Fruit fly (Drosophila melanogaster) whole organism, embryonic: ENCODE data around the gene Jon99Fii.

Experiments used
- Atf3 ChIP-seq: fragments of 200-800 bp; sonication (Bioruptor generic); optimal IDR thresholded peaks from 3 replicates; lab custom pipeline; 2016; ENCODE audit warnings: missing biosample characterization, missing genetic modification characterization
- Awh ChIP-seq: fragments of 200-800 bp; sonication (Bioruptor generic); IDR thresholded peaks from 2 replicates; pipeline ENCODE4, ENCODE4 v1.3.6; 2022; ENCODE audit warnings: missing biosample characterization, missing genetic modification characterization
- B-H2 ChIP-seq: fragments of 200-800 bp; sonication (Bioruptor generic); optimal IDR thresholded peaks from 2 replicates; lab custom pipeline; 2018; ENCODE audit warnings: missing biosample characterization, mild to moderate bottlenecking, missing genetic modification characterization
- CG10274 ChIP-seq: fragments of 200-800 bp; sonication (Bioruptor generic); optimal IDR thresholded peaks from 3 replicates; lab custom pipeline; 2017; ENCODE audit warnings: missing biosample characterization, mild to moderate bottlenecking, missing genetic modification characterization
- CG11247 ChIP-seq: fragments of 200-800 bp; sonication (Bioruptor generic); IDR thresholded peaks from 2 replicates; pipeline ENCODE4 v1.3.6; 2022; ENCODE audit warnings: missing biosample characterization, missing genetic modification characterization
- CG12071 ChIP-seq: fragments of 200-800 bp; sonication (Bioruptor generic); optimal IDR thresholded peaks from 3 replicates; lab custom pipeline; 2018; ENCODE audit warnings: missing biosample characterization, mild to moderate bottlenecking, missing genetic modification characterization
- CG12769 ChIP-seq: fragments of 200-800 bp; sonication (Bioruptor generic); optimal IDR thresholded peaks from 2 replicates; lab custom pipeline; 2019; ENCODE audit warnings: missing biosample characterization, mild to moderate bottlenecking, missing genetic modification characterization, moderate library complexity
- CG12942 ChIP-seq: fragments of 200-800 bp; sonication (Bioruptor generic); optimal IDR thresholded peaks from 3 replicates; lab custom pipeline; 2016; ENCODE audit warnings: missing biosample characterization, missing genetic modification characterization
- CG13287 ChIP-seq: fragments of 200-800 bp; sonication (Bioruptor generic); IDR thresholded peaks from 2 replicates; pipeline ENCODE4 v1.3.6; 2022; ENCODE audit warnings: missing biosample characterization, missing genetic modification characterization; ENCODE audit not compliant: partially characterized antibody
- CG14050 ChIP-seq: fragments of 200-800 bp; sonication (Bioruptor generic); IDR thresholded peaks from 3 replicates; pipeline ENCODE4 v1.3.6; 2022; ENCODE audit warnings: missing biosample characterization, missing genetic modification characterization
- CG2678 ChIP-seq: fragments of 200-800 bp; sonication (Bioruptor generic); optimal IDR thresholded peaks from 3 replicates; lab custom pipeline; 2019; ENCODE audit warnings: missing biosample characterization, mild to moderate bottlenecking, missing genetic modification characterization, moderate library complexity
- CG32532 ChIP-seq: fragments of 200-800 bp; sonication (Bioruptor generic); IDR thresholded peaks from 2 replicates; pipeline ENCODE4 v1.3.6; 2022; ENCODE audit warnings: missing biosample characterization, missing genetic modification characterization
- CG32772 ChIP-seq: fragments of 200-800 bp; sonication (Bioruptor generic); IDR thresholded peaks from 2 replicates; pipeline ENCODE4 v1.3.6; 2022; ENCODE audit warnings: missing biosample characterization, missing genetic modification characterization
- CG3847 ChIP-seq: fragments of 200-800 bp; sonication (Bioruptor generic); IDR thresholded peaks from 2 replicates; pipeline ENCODE4 v1.3.6; 2022; ENCODE audit warnings: missing biosample characterization, missing genetic modification characterization
- CG4424 ChIP-seq: fragments of 200-800 bp; sonication (Bioruptor generic); optimal IDR thresholded peaks from 3 replicates; lab custom pipeline; 2016; ENCODE audit warnings: missing biosample characterization, missing genetic modification characterization
- CG4617 ChIP-seq: fragments of 200-800 bp; sonication (Bioruptor generic); optimal IDR thresholded peaks from 3 replicates; lab custom pipeline; 2016; ENCODE audit warnings: missing biosample characterization, missing genetic modification characterization, borderline replicate concordance
- CG4707 ChIP-seq: fragments of 200-800 bp; sonication (Bioruptor generic); optimal IDR thresholded peaks from 2 replicates; lab custom pipeline; 2018; ENCODE audit warnings: missing biosample characterization, mild to moderate bottlenecking, missing genetic modification characterization, moderate library complexity
- CG4820 ChIP-seq: fragments of 200-800 bp; sonication (Bioruptor generic); optimal IDR thresholded peaks from 3 replicates; lab custom pipeline; 2016; ENCODE audit warnings: missing biosample characterization, missing genetic modification characterization
- CG7987 ChIP-seq: fragments of 200-800 bp; sonication (Bioruptor generic); optimal IDR thresholded peaks from 2 replicates; lab custom pipeline; 2018; ENCODE audit warnings: missing biosample characterization, mild to moderate bottlenecking, missing genetic modification characterization, moderate library complexity
- CTCF ChIP-seq: fragments of 200-800 bp; sonication (Bioruptor generic); optimal IDR thresholded peaks from 2 replicates; lab custom pipeline; 2017; ENCODE audit warnings: missing biosample characterization, mild to moderate bottlenecking, missing genetic modification characterization, moderate library complexity
- CkIIα-i1 ChIP-seq: fragments of 200-800 bp; sonication (Bioruptor generic); IDR thresholded peaks from 2 replicates; pipeline ENCODE4 v1.3.6; 2022; ENCODE audit warnings: missing biosample characterization, missing genetic modification characterization
- Dek ChIP-seq: fragments of 200-800 bp; sonication (Bioruptor generic); optimal IDR thresholded peaks from 3 replicates; lab custom pipeline; 2019; ENCODE audit warnings: missing biosample characterization, mild to moderate bottlenecking, missing genetic modification characterization, moderate library complexity
- Fer2 ChIP-seq: fragments of 200-800 bp; sonication (Bioruptor generic); optimal IDR thresholded peaks from 2 replicates; lab custom pipeline; 2018; ENCODE audit warnings: missing biosample characterization, mild to moderate bottlenecking, missing genetic modification characterization, moderate library complexity
- Hmr ChIP-seq: fragments of 200-800 bp; sonication (Bioruptor generic); optimal IDR thresholded peaks from 3 replicates; lab custom pipeline; 2017; ENCODE audit warnings: mild to moderate bottlenecking, missing biosample characterization, missing genetic modification reagents, missing genetic modification characterization
- MTF-1 ChIP-seq: fragments of 200-800 bp; sonication (Bioruptor generic); optimal IDR thresholded peaks from 2 replicates; lab custom pipeline; 2018; ENCODE audit warnings: missing biosample characterization, mild to moderate bottlenecking, missing genetic modification characterization, borderline replicate concordance
- Nf-YA ChIP-seq: fragments of 200-800 bp; sonication (Bioruptor generic); IDR thresholded peaks from 2 replicates; pipeline ENCODE4 v1.3.6; 2022; ENCODE audit warnings: missing biosample characterization, missing genetic modification characterization
- Nf-YC ChIP-seq: fragments of 200-800 bp; optimal IDR thresholded peaks from 3 replicates; lab custom pipeline; 2019; ENCODE audit warnings: missing biosample characterization, mild to moderate bottlenecking, missing genetic modification characterization, moderate library complexity
- Pdp1 ChIP-seq, 2 experiments: fragments of 200-800 bp; sonication (Bioruptor generic); optimal IDR thresholded peaks; 3 replicates each; lab custom pipeline; 2016; ENCODE audit warnings: missing biosample characterization in 2 of 2, missing genetic modification characterization in 2 of 2, mild to moderate bottlenecking in 1 of 2, moderate library complexity in 1 of 2
- Poxn ChIP-seq: fragments of 200-800 bp; sonication (Bioruptor generic); IDR thresholded peaks from 2 replicates; pipeline ENCODE4 v1.3.6; 2022; ENCODE audit warnings: missing biosample characterization, missing genetic modification characterization
- Ptx1 ChIP-seq: fragments of 200-800 bp; sonication (Bioruptor generic); IDR thresholded peaks from 2 replicates; pipeline ENCODE4 v1.3.6; 2022; ENCODE audit warnings: missing biosample characterization, missing genetic modification characterization
- Sin3A ChIP-seq: fragments of >200 bp; optimal IDR thresholded peaks from 2 replicates; lab custom pipeline; 2018
- Trl ChIP-seq, 3 experiments: fragments of >200 bp in 2 of 3; fragments of 200-800 bp in 1 of 3; sonication (Bioruptor generic) in 1 of 3; optimal IDR thresholded peaks; 2 replicates in 1 of 3; 3 replicates in 2 of 3; lab custom pipeline; 2016 to 2017; ENCODE audit warnings: missing biosample characterization in 1 of 3, missing genetic modification characterization in 1 of 3
- Vsx1 ChIP-seq: fragments of 200-800 bp; sonication (Bioruptor generic); optimal IDR thresholded peaks from 2 replicates; lab custom pipeline; 2017; ENCODE audit warnings: missing biosample characterization, mild to moderate bottlenecking, missing genetic modification characterization, missing genetic modification reagents
- al ChIP-seq: fragments of 200-800 bp; sonication (Bioruptor generic); IDR thresholded peaks from 2 replicates; pipeline ENCODE4 v1.3.6; 2022; ENCODE audit warnings: missing biosample characterization, missing genetic modification characterization
- chn ChIP-seq: fragments of 200-800 bp; sonication (Bioruptor generic); optimal IDR thresholded peaks from 2 replicates; lab custom pipeline; 2016; ENCODE audit warnings: missing biosample characterization, missing genetic modification characterization
- cwo ChIP-seq: fragments of 200-800 bp; sonication (Bioruptor generic); optimal IDR thresholded peaks from 3 replicates; lab custom pipeline; 2017; ENCODE audit warnings: missing biosample characterization, missing genetic modification characterization, mild to moderate bottlenecking, moderate library complexity, missing genetic modification reagents
- disco-r ChIP-seq: fragments of 200-800 bp; sonication (Bioruptor generic); optimal IDR thresholded peaks from 2 replicates; lab custom pipeline; 2016; ENCODE audit warnings: missing biosample characterization, missing genetic modification characterization
- eve ChIP-seq, 2 experiments: fragments of >200 bp; optimal IDR thresholded peaks; 2 replicates each; lab custom pipeline; 2017; ENCODE audit warnings: missing biosample characterization in 2 of 2, missing genetic modification characterization in 2 of 2
- fd102C ChIP-seq: fragments of 200-800 bp; sonication (Bioruptor generic); optimal IDR thresholded peaks from 2 replicates; lab custom pipeline; 2018; ENCODE audit warnings: missing biosample characterization, mild to moderate bottlenecking, missing genetic modification characterization, moderate library complexity
- grau ChIP-seq: fragments of 200-800 bp; optimal IDR thresholded peaks from 3 replicates; lab custom pipeline; 2019; ENCODE audit warnings: missing biosample characterization, mild to moderate bottlenecking, missing genetic modification characterization, moderate library complexity
- gro ChIP-seq: fragments of 200-800 bp; sonication (Bioruptor generic); optimal IDR thresholded peaks from 2 replicates; lab custom pipeline; 2016; ENCODE audit warnings: missing biosample characterization, missing genetic modification characterization
- lab ChIP-seq: fragments of 200-800 bp; sonication (Bioruptor generic); optimal IDR thresholded peaks from 3 replicates; lab custom pipeline; 2017; ENCODE audit warnings: missing biosample characterization, missing genetic modification characterization, mild to moderate bottlenecking, moderate library complexity, missing genetic modification reagents
- lbe ChIP-seq: fragments of 200-800 bp; sonication (Bioruptor generic); optimal IDR thresholded peaks from 2 replicates; lab custom pipeline; 2016; ENCODE audit warnings: missing biosample characterization, mild to moderate bottlenecking, missing genetic modification characterization
- mirr ChIP-seq: fragments of 200-800 bp; sonication (Bioruptor generic); optimal IDR thresholded peaks from 3 replicates; lab custom pipeline; 2018; ENCODE audit warnings: missing biosample characterization, mild to moderate bottlenecking, missing genetic modification characterization
- nau ChIP-seq: fragments of 200-800 bp; sonication (Bioruptor generic); optimal IDR thresholded peaks from 3 replicates; lab custom pipeline; 2017; ENCODE audit warnings: missing biosample characterization, mild to moderate bottlenecking, missing genetic modification characterization, missing genetic modification reagents
- pzg ChIP-seq: fragments of 200-800 bp; sonication (Bioruptor generic); optimal IDR thresholded peaks from 3 replicates; lab custom pipeline; 2018; ENCODE audit warnings: missing biosample characterization, mild to moderate bottlenecking, missing genetic modification characterization, moderate library complexity
- sd ChIP-seq: fragments of 200-800 bp; sonication (Bioruptor generic); optimal IDR thresholded peaks from 3 replicates; lab custom pipeline; 2018; ENCODE audit warnings: missing biosample characterization, mild to moderate bottlenecking, missing genetic modification characterization, moderate library complexity
- sens ChIP-seq: fragments of 200-800 bp; sonication (Bioruptor generic); peaks from one replicate; lab custom pipeline; 2016; ENCODE audit warnings: missing biosample characterization, missing genetic modification characterization
- so ChIP-seq: fragments of 200-800 bp; sonication (Bioruptor generic); IDR thresholded peaks from 3 replicates; pipeline ENCODE4 v1.3.6; 2022; ENCODE audit warnings: missing biosample characterization, missing genetic modification characterization
- sr ChIP-seq: fragments of 200-800 bp; sonication (Bioruptor generic); IDR thresholded peaks from 3 replicates; pipeline ENCODE4 v1.3.6; 2022; ENCODE audit warnings: missing biosample characterization, missing genetic modification characterization
- stc ChIP-seq: fragments of 200-800 bp; sonication (Bioruptor generic); IDR thresholded peaks from 2 replicates; pipeline ENCODE4 v1.3.6; 2022; ENCODE audit warnings: missing biosample characterization, missing genetic modification characterization
- wor ChIP-seq: fragments of 200-800 bp; sonication (Bioruptor generic); IDR thresholded peaks from 2 replicates; pipeline ENCODE4 v1.3.6; 2022; ENCODE audit warnings: missing biosample characterization, missing genetic modification characterization
- zen2 ChIP-seq: fragments of 200-800 bp; sonication (Bioruptor generic); IDR thresholded peaks from 3 replicates; pipeline ENCODE4 v1.3.6; 2022; ENCODE audit warnings: missing biosample characterization, missing genetic modification characterization; ENCODE audit not compliant: partially characterized antibody

Gene Jon99Fii

DNA sequence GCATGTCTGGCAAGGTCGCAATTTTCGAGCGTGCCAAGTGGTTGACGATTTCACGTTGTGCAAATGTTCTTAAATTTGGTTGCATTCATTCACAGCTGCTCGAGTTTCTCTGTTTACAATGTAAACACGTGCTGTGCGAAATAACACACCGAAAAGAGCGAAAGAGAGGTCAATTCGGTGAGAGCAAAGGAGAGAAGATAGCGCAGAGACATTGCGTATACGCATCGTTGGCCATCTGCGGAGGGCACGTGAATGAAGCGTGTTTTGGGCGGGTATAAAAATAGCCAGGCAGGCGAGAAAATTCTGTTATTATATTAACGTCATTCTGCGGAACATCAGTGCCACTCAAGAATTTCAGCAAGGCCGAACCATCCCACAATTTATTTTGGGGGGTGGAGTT lies 33.3 kb downstream of the Jon99Fii start (continued):
- TF ChIP-seq Pdp1 (GFP tag; optimal IDR thresholded peaks at IDR 0.05; lab: Kevin White, UChicago) (peak in 1 of 2 experiments; percentile 1), MTF-1 (GFP tag; lab: Kevin White, UChicago) (no peak), CG14050 (GFP tag; lab: Robert Waterston, UW) (no peak), CG4820 (no peak), CG4424 (no peak), disco-r (no peak), CG4707 (no peak), CG12769 (tag; lab: Kevin White, UChicago) (peak; percentile 39), lbe (GFP tag; lab: Kevin White, UChicago) (peak; percentile 84), CG10274 (GFP tag; lab: Kevin White, UChicago) (no peak), CG12942 (GFP tag; lab: Kevin White, UChicago) (no peak), CG32532 (no peak), Dek (tag; lab: Kevin White, UChicago) (no peak), CG3847 (no peak), al (GFP tag; lab: Robert Waterston, UW) (no peak), sd (tag; lab: Kevin White, UChicago) (peak; percentile 53), nau (GFP tag; lab: Kevin White, UChicago) (peak; percentile 3), eve (GFP tag; optimal IDR thresholded peaks at IDR 0.05; lab: Kevin White, UChicago) (no peak), Hmr (GFP tag; lab: Kevin White, UChicago) (no peak), Vsx1 (GFP tag; lab: Kevin White, UChicago) (no peak), CTCF (GFP tag; lab: Kevin White, UChicago) (no peak), zen2 (GFP tag; lab: Robert Waterston, UW) (no peak), B-H2 (no peak), Fer2 (no peak), Sin3A (lab: Kevin White, UChicago) (no peak), CG12071 (GFP tag; lab: Kevin White, UChicago) (no peak), lab (GFP tag; lab: Kevin White, UChicago) (peak; percentile 20), Poxn (GFP tag; lab: Robert Waterston, UW) (no peak), so (peak; percentile 84; the same call in 2 of the 3 replicates), Trl (optimal IDR thresholded peaks at IDR 0.05; lab: Kevin White, UChicago) (peak; percentile 26 to 56), Trl (GFP tag; optimal IDR thresholded peaks at IDR 0.05; lab: Kevin White, UChicago) (no peak), CG11247 (GFP tag; lab: Robert Waterston, UW) (no peak), grau (no peak), gro (GFP tag; lab: Kevin White, UChicago) (no peak), sens (peak; percentile 7), CG13287 (GFP tag; lab: Robert Waterston, UW) (no peak), CkIIα-i1 (no peak), CG7987 (peak; percentile 91), sr (GFP tag; lab: Robert Waterston, UW) (0 out of 3 replicates have a peak, but pooled peaks have one; percentile 42), Ptx1 (GFP tag; lab: Robert Waterston, UW) (0 out of 2 replicates have a peak, but pooled peaks have one; percentile 5), Atf3 (GFP tag; lab: Kevin White, UChicago) (no peak), Awh (GFP tag; lab: Robert Waterston, UW) (0 out of 2 replicates have a peak, but pooled peaks have one; percentile 31), cwo (peak; percentile 94)

DNA sequence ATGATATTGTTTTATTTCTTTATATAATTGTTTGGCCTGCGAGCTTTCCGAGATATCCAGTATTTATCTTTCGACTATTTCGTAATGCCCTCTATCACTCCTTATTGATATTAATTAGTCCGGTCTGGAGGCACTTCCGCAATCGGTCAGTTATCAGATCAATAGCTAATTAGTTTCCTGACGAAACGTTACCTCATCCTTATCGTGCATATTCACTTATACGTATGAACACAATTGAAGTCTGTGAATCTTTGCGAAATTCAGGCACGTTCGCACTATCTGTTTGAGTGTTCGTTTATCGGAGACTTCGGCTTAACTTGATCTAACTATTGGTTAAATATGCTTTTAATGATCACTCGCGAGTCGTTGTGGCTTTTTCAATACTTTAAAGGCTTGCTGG lies 34.5 kb downstream of the Jon99Fii start:
- TF ChIP-seq fd102C (GFP tag; lab: Kevin White, UChicago), result no peak
- TF ChIP-seq chn (GFP tag; lab: Kevin White, UChicago), result no peak
- TF ChIP-seq stc (GFP tag; lab: Robert Waterston, UW), result no peak
- no peak for TF ChIP-seq Nf-YA (GFP tag; lab: Robert Waterston, UW)
- TF ChIP-seq CG32772 (GFP tag; lab: Robert Waterston, UW), result no peak
- no peak for TF ChIP-seq wor (GFP tag; lab: Robert Waterston, UW)
- TF ChIP-seq mirr (GFP tag; lab: Kevin White, UChicago), result peak; percentile 55
- TF ChIP-seq Pdp1 (GFP tag; optimal IDR thresholded peaks at IDR 0.05; lab: Kevin White, UChicago), result peak in 1 of 2 experiments; percentile 60
- TF ChIP-seq pzg (GFP tag; lab: Kevin White, UChicago), result no peak
- TF ChIP-seq CG14050 (GFP tag; lab: Robert Waterston, UW), result no peak
- TF ChIP-seq CG4617 (GFP tag; lab: Kevin White, UChicago), result no peak
- no peak for TF ChIP-seq CG2678 (tag; lab: Kevin White, UChicago)
- TF ChIP-seq Vsx1 (GFP tag; lab: Kevin White, UChicago), result no peak
- no peak for TF ChIP-seq Nf-YC (tag; lab: Kevin White, UChicago)
